Worm (Caenorhabditis elegans) whole organism, late embryonic: ENCODE measurements around the gene cyp-34A8.

Experiments used
- ceh-22 ChIP-seq: sonication (generic microtip); optimal IDR thresholded peaks from 2 replicates; lab custom pipeline; 2017; ENCODE audit warnings: missing biosample characterization, missing genetic modification characterization
- ets-4 ChIP-seq: sonication (generic microtip); optimal IDR thresholded peaks from 2 replicates; lab custom pipeline; 2016; ENCODE audit warnings: missing genetic modification characterization, missing compliant biosample characterization
- hlh-30 ChIP-seq: sonication (generic microtip); optimal IDR thresholded peaks from 2 replicates; lab custom pipeline; 2017; ENCODE audit warnings: antibody characterized with exemption, missing genetic modification characterization, missing compliant biosample characterization; ENCODE audit not compliant: insufficient read depth
- nhr-232 ChIP-seq: sonication (generic microtip); optimal IDR thresholded peaks from 2 replicates; lab custom pipeline; 2016; ENCODE audit warnings: missing genetic modification characterization, missing compliant biosample characterization
- pat-9 ChIP-seq: fragments of 200-800 bp; sonication (Bioruptor generic); optimal IDR thresholded peaks from 2 replicates; lab custom pipeline; 2018; ENCODE audit warnings: mild to moderate bottlenecking, missing genetic modification characterization, moderate library complexity, missing compliant biosample characterization
- pqm-1 ChIP-seq: sonication (generic microtip); optimal IDR thresholded peaks from 2 replicates; lab custom pipeline; 2016; ENCODE audit warnings: missing genetic modification characterization, missing compliant biosample characterization
- sox-2 ChIP-seq: fragments of 200-800 bp; sonication (Bioruptor generic); IDR thresholded peaks from 2 replicates; pipeline ENCODE4 v1.3.6; 2022; ENCODE audit warnings: missing genetic modification reagents, missing genetic modification characterization, missing compliant biosample characterization
- syd-9 ChIP-seq: sonication (generic microtip); optimal IDR thresholded peaks from 2 replicates; lab custom pipeline; 2016; ENCODE audit warnings: mild to moderate bottlenecking, missing genetic modification characterization, moderate library complexity, missing compliant biosample characterization
- tbx-2 ChIP-seq: sonication (generic microtip); optimal IDR thresholded peaks from 2 replicates; lab custom pipeline; 2016; ENCODE audit warnings: missing genetic modification characterization, missing compliant biosample characterization
- unc-42 ChIP-seq: sonication (generic microtip); optimal IDR thresholded peaks from 2 replicates; lab custom pipeline; 2016; ENCODE audit warnings: missing genotype, missing genetic modification characterization, missing compliant biosample characterization
- unc-55 ChIP-seq: sonication (generic microtip); optimal IDR thresholded peaks from 2 replicates; lab custom pipeline; 2017; ENCODE audit warnings: missing biosample characterization, missing genetic modification reagents, missing genetic modification characterization

- TF ChIP-seq syd-9 (tag; lab: Kevin White, UChicago) (no peak), tbx-2 (tag; lab: Kevin White, UChicago) (no peak), sox-2 (GFP tag; lab: Robert Waterston, UW) (no peak), pqm-1 (tag; lab: Kevin White, UChicago) (no peak), ets-4 (no peak), unc-55 (GFP tag; lab: Kevin White, UChicago) (no peak), hlh-30 (tag; lab: Kevin White, UChicago) (no peak), pat-9 (tag; lab: Kevin White, UChicago) (no peak), ceh-22 (no peak), unc-42 (tag; lab: Kevin White, UChicago) (no peak), nhr-232 (no peak)
Observed at ce11 chrV:3979053-3979452, 11.4 kb upstream of the cyp-34A8 start, which contains the start of gene nlp-34.
